Fruit fly (Drosophila melanogaster) whole organism: ENCODE measurements around the gene mib1.

Source experiments
- CG8478 ChIP-seq: fragments of >200 bp; optimal IDR thresholded peaks from 2 replicates; lab custom pipeline; 2018; ENCODE audit warnings: inconsistent platforms
- EcR ChIP-seq, 2 experiments: fragments of >200 bp; optimal IDR thresholded peaks; 2 replicates each; lab custom pipeline; 2017; ENCODE audit warnings: missing biosample characterization in 2 of 2, missing genetic modification characterization in 2 of 2, missing genetic modification reagents in 2 of 2
- pan ChIP-seq: fragments of >200 bp; optimal IDR thresholded peaks from 2 replicates; lab custom pipeline; 2017
- usp ChIP-seq: fragments of >200 bp; optimal IDR thresholded peaks from 2 replicates; lab custom pipeline; 2017; ENCODE audit warnings: missing biosample characterization, missing genetic modification characterization, mixed read lengths

DNA sequence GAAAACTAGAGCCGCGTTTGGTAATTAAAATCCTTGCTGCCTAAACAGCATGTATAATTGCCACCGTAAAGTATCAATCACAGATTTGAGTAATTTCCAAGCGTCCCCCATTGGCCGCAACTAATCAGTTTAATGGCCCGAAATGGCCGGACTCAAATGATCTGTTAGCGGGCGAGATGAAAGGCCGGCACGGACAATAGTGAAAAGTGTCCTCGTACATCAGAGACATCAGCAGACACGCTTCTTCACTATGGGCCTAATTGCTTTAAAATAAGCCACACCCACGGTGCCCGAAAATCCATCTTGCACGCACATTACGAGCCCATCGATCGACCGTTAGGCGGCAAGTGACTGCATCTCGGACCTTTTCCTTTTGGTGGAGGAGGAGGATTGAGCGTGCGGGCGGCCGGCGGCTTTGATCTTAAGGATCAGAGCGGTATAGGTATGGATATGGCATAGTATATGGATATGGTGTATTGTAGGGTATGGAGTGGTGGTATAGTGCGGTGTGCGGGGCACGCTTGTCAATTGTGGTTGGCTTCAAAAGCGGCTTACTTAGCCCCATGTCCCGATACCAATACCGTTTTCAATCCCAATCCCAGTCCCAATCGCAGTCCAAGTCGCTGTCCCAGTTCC, 821 bp upstream of the mib1 start:
- TF ChIP-seq pan (no peak), CG8478 (lab: Kevin White, UChicago) (no peak), usp (GFP tag; lab: Kevin White, UChicago) (no peak), EcR (GFP tag; optimal IDR thresholded peaks at IDR 0.05; lab: Kevin White, UChicago) (no peak)
